Worm (Caenorhabditis elegans): ENCODE measurements around the gene Y41D4B.15.

- TF ChIP-seq ama-1 (optimal IDR thresholded peaks at IDR 0.05), result no peak
- no peak for TF ChIP-seq pes-1 (GFP tag; IDR thresholded peaks at IDR 0.05)
These were observed at the start of gene Y41D4B.15 for ce11 chrIV:1563476-1564131.

Measured in whole organism, early embryonic.